Fruit fly (Drosophila melanogaster) whole organism, embryonic: ENCODE results near the gene CG34453.

Source experiments
- Abd-B ChIP-seq: fragments of 200-800 bp; sonication (Bioruptor generic); optimal IDR thresholded peaks from 2 replicates; lab custom pipeline; 2018; ENCODE audit warnings: missing biosample characterization, mild to moderate bottlenecking, missing genetic modification characterization, moderate library complexity
- Bdp1 ChIP-seq: fragments of 200-800 bp; sonication (Bioruptor generic); optimal IDR thresholded peaks from 3 replicates; lab custom pipeline; 2016; ENCODE audit warnings: missing biosample characterization, missing genetic modification characterization
- CG10543 ChIP-seq: fragments of 200-800 bp; sonication (Bioruptor generic); optimal IDR thresholded peaks from 3 replicates; lab custom pipeline; 2017; ENCODE audit warnings: missing biosample characterization, mild to moderate bottlenecking, missing genetic modification characterization, moderate library complexity
- CG11695 ChIP-seq: fragments of 200-800 bp; sonication (Bioruptor generic); IDR thresholded peaks from 3 replicates; pipeline ENCODE4 v1.3.6; 2022; ENCODE audit warnings: missing biosample characterization, missing genetic modification characterization
- CG13424 ChIP-seq: fragments of 200-800 bp; sonication (Bioruptor generic); optimal IDR thresholded peaks from 2 replicates; lab custom pipeline; 2019; ENCODE audit warnings: missing biosample characterization, mild to moderate bottlenecking, missing genetic modification characterization, moderate library complexity
- CG14667 ChIP-seq: fragments of 200-800 bp; sonication (Bioruptor generic); IDR thresholded peaks from 2 replicates; pipeline ENCODE4 v1.3.6; 2022; ENCODE audit warnings: missing biosample characterization, missing genetic modification characterization
- CG16813 ChIP-seq: fragments of 200-800 bp; sonication (Bioruptor generic); IDR thresholded peaks from 3 replicates; pipeline ENCODE4 v1.3.6; 2022; ENCODE audit warnings: missing biosample characterization, missing genetic modification characterization; ENCODE audit not compliant: partially characterized antibody
- CG16815 ChIP-seq: fragments of 200-800 bp; sonication (Bioruptor generic); optimal IDR thresholded peaks from 3 replicates; lab custom pipeline; 2017; ENCODE audit warnings: missing biosample characterization, mild to moderate bottlenecking, missing genetic modification characterization
- CG1792 ChIP-seq: fragments of 200-800 bp; sonication (Bioruptor generic); optimal IDR thresholded peaks from 2 replicates; lab custom pipeline; 2016; ENCODE audit warnings: missing biosample characterization, missing genetic modification characterization
- CG1832 ChIP-seq: fragments of 200-800 bp; sonication (Bioruptor generic); optimal IDR thresholded peaks from 2 replicates; lab custom pipeline; 2017; ENCODE audit warnings: missing biosample characterization, mild to moderate bottlenecking, missing genetic modification characterization, inconsistent platforms
- CG2712 ChIP-seq: fragments of 200-800 bp; optimal IDR thresholded peaks from 3 replicates; lab custom pipeline; 2019; ENCODE audit warnings: missing biosample characterization, mild to moderate bottlenecking, missing genetic modification characterization, moderate library complexity
- CG3065 ChIP-seq: fragments of 200-800 bp; sonication (Bioruptor generic); optimal IDR thresholded peaks from 2 replicates; lab custom pipeline; 2016; ENCODE audit warnings: missing biosample characterization, missing genetic modification characterization
- CG31365 ChIP-seq: fragments of 200-800 bp; sonication (Bioruptor generic); optimal IDR thresholded peaks from 2 replicates; lab custom pipeline; 2018; ENCODE audit warnings: missing biosample characterization, mild to moderate bottlenecking, missing genetic modification characterization
- CG42726 ChIP-seq: fragments of 200-800 bp; sonication (Bioruptor generic); IDR thresholded peaks from 2 replicates; pipeline ENCODE4 v1.3.6; 2022; ENCODE audit warnings: missing biosample characterization, missing genetic modification characterization; ENCODE audit not compliant: partially characterized antibody
- CG4328 ChIP-seq: fragments of 200-800 bp; sonication (Bioruptor generic); optimal IDR thresholded peaks from 3 replicates; lab custom pipeline; 2017; ENCODE audit warnings: missing biosample characterization, missing genetic modification reagents, missing genetic modification characterization
- CG6272 ChIP-seq: fragments of 200-800 bp; sonication (Bioruptor generic); IDR thresholded peaks from 2 replicates; pipeline ENCODE4 v1.3.6; 2022; ENCODE audit warnings: missing biosample characterization, missing genetic modification characterization
- CG6683 ChIP-seq: fragments of 200-800 bp; sonication (Bioruptor generic); optimal IDR thresholded peaks from 2 replicates; lab custom pipeline; 2017; ENCODE audit warnings: missing biosample characterization, mild to moderate bottlenecking, missing genetic modification characterization, missing genetic modification reagents
- CG7928 ChIP-seq: fragments of 200-800 bp; sonication (Bioruptor generic); optimal IDR thresholded peaks from 2 replicates; lab custom pipeline; 2017; ENCODE audit warnings: missing biosample characterization, mild to moderate bottlenecking, missing genetic modification characterization
- CG8359 ChIP-seq: fragments of 200-800 bp; sonication (Bioruptor generic); optimal IDR thresholded peaks from 2 replicates; lab custom pipeline; 2017; ENCODE audit warnings: missing biosample characterization, mild to moderate bottlenecking, missing genetic modification characterization, borderline replicate concordance
- CG8478 ChIP-seq: fragments of >200 bp; optimal IDR thresholded peaks from 2 replicates; lab custom pipeline; 2018
- CTCF ChIP-seq: fragments of 200-800 bp; sonication (Bioruptor generic); optimal IDR thresholded peaks from 2 replicates; lab custom pipeline; 2017; ENCODE audit warnings: missing biosample characterization, mild to moderate bottlenecking, missing genetic modification characterization, moderate library complexity
- D ChIP-seq, 2 experiments: fragments of 200-800 bp in 1 of 2; fragments of >200 bp in 1 of 2; sonication (Bioruptor generic) in 1 of 2; optimal IDR thresholded peaks; 2 replicates in 1 of 2; 3 replicates in 1 of 2; lab custom pipeline; 2017; ENCODE audit warnings: mild to moderate bottlenecking in 1 of 2, missing biosample characterization in 1 of 2, missing genetic modification characterization in 1 of 2, missing genetic modification reagents in 1 of 2
- GATAe ChIP-seq: fragments of 200-800 bp; sonication (Bioruptor generic); conservative IDR thresholded peaks from 2 replicates; pipeline ENCODE4 v1.3.6; 2022; ENCODE audit warnings: missing biosample characterization, missing genetic modification characterization
- Hand ChIP-seq: fragments of 200-800 bp; sonication (Bioruptor generic); optimal IDR thresholded peaks from 2 replicates; lab custom pipeline; 2017; ENCODE audit warnings: mild to moderate bottlenecking, missing biosample characterization, missing genetic modification reagents, missing genetic modification characterization
- MESR4 ChIP-seq: fragments of 200-800 bp; sonication (Bioruptor generic); optimal IDR thresholded peaks from 2 replicates; lab custom pipeline; 2018; ENCODE audit warnings: missing biosample characterization, mild to moderate bottlenecking, missing genetic modification characterization, moderate library complexity
- NFAT ChIP-seq: fragments of 200-800 bp; sonication (Bioruptor generic); IDR thresholded peaks from 2 replicates; pipeline ENCODE4 v1.3.6; 2022; ENCODE audit warnings: missing biosample characterization, missing genetic modification characterization
- Nf-YA ChIP-seq: fragments of 200-800 bp; sonication (Bioruptor generic); IDR thresholded peaks from 2 replicates; pipeline ENCODE4 v1.3.6; 2022; ENCODE audit warnings: missing biosample characterization, missing genetic modification characterization
- Nf-YB ChIP-seq: fragments of 200-800 bp; sonication (Bioruptor generic); optimal IDR thresholded peaks from 3 replicates; lab custom pipeline; 2019; ENCODE audit warnings: missing biosample characterization, mild to moderate bottlenecking, missing genetic modification characterization, moderate library complexity
- Rfx ChIP-seq: fragments of 200-800 bp; sonication (Bioruptor generic); IDR thresholded peaks from 2 replicates; pipeline ENCODE4 v1.3.6; 2022; ENCODE audit warnings: missing biosample characterization, missing genetic modification characterization
- Ssrp ChIP-seq: fragments of 200-800 bp; sonication (Bioruptor generic); optimal IDR thresholded peaks from 2 replicates; lab custom pipeline; 2018; ENCODE audit warnings: missing biosample characterization, mild to moderate bottlenecking, missing genetic modification characterization, moderate library complexity
- YL-1 ChIP-seq: fragments of 200-800 bp; sonication (Bioruptor generic); optimal IDR thresholded peaks from 3 replicates; lab custom pipeline; 2017; ENCODE audit warnings: missing biosample characterization, mild to moderate bottlenecking, missing genetic modification characterization
- ap ChIP-seq: fragments of 200-800 bp; sonication (Bioruptor generic); IDR thresholded peaks from 2 replicates; pipeline ENCODE4 v1.3.6; 2022; ENCODE audit warnings: missing biosample characterization, missing genetic modification characterization
- bowl ChIP-seq: fragments of 200-800 bp; sonication (Bioruptor generic); IDR thresholded peaks from 2 replicates; pipeline ENCODE4 v1.3.6; 2022; ENCODE audit warnings: missing biosample characterization, missing genetic modification characterization
- chm ChIP-seq: fragments of 200-800 bp; sonication (Bioruptor generic); IDR thresholded peaks from 2 replicates; pipeline ENCODE4 v1.3.6; 2022; ENCODE audit warnings: missing biosample characterization, missing genetic modification characterization
- dmrt99B ChIP-seq: fragments of 200-800 bp; sonication (Bioruptor generic); optimal IDR thresholded peaks from 2 replicates; lab custom pipeline; 2018; ENCODE audit warnings: missing biosample characterization, mild to moderate bottlenecking, missing genetic modification characterization, moderate library complexity
- dysf ChIP-seq: fragments of 200-800 bp; sonication (Bioruptor generic); IDR thresholded peaks from 3 replicates; pipeline ENCODE4 v1.3.6; 2022; ENCODE audit warnings: missing biosample characterization, missing genetic modification characterization
- eve ChIP-seq, 2 experiments: fragments of >200 bp; optimal IDR thresholded peaks; 2 replicates each; lab custom pipeline; 2017; ENCODE audit warnings: missing biosample characterization in 2 of 2, missing genetic modification characterization in 2 of 2
- exex ChIP-seq: fragments of 200-800 bp; sonication (Bioruptor generic); optimal IDR thresholded peaks from 4 replicates; lab custom pipeline; 2018; ENCODE audit warnings: missing biosample characterization, mild to moderate bottlenecking, missing genetic modification characterization, moderate library complexity
- gsb-n ChIP-seq: fragments of 200-800 bp; sonication (Bioruptor generic); optimal IDR thresholded peaks from 3 replicates; lab custom pipeline; 2018; ENCODE audit warnings: missing biosample characterization, mild to moderate bottlenecking, missing genetic modification characterization
- hth ChIP-seq: fragments of >200 bp; optimal IDR thresholded peaks from 2 replicates; lab custom pipeline; 2017; ENCODE audit warnings: inconsistent platforms
- knrl ChIP-seq: fragments of 200-800 bp; sonication (Bioruptor generic); IDR thresholded peaks from 3 replicates; pipeline ENCODE4 v1.3.6; 2022; ENCODE audit warnings: missing biosample characterization, missing genetic modification characterization; ENCODE audit not compliant: partially characterized antibody
- lab ChIP-seq: fragments of 200-800 bp; sonication (Bioruptor generic); optimal IDR thresholded peaks from 3 replicates; lab custom pipeline; 2017; ENCODE audit warnings: missing biosample characterization, missing genetic modification characterization, mild to moderate bottlenecking, moderate library complexity, missing genetic modification reagents
- lola ChIP-seq, 3 experiments: fragments of >200 bp in 2 of 3; fragments of 200-800 bp in 1 of 3; sonication (Bioruptor generic) in 1 of 3; optimal IDR thresholded peaks; 2 replicates each; lab custom pipeline; 2017 to 2019; ENCODE audit warnings: missing biosample characterization in 3 of 3, missing genetic modification characterization in 3 of 3, mild to moderate bottlenecking in 1 of 3, moderate library complexity in 1 of 3
- mld ChIP-seq: fragments of 200-800 bp; sonication (Bioruptor generic); IDR thresholded peaks from 3 replicates; pipeline ENCODE4 v1.3.6; 2022; ENCODE audit warnings: missing biosample characterization, missing genetic modification characterization; ENCODE audit not compliant: partially characterized antibody
- nerfin-2 ChIP-seq: fragments of 200-800 bp; sonication (Bioruptor generic); IDR thresholded peaks from 2 replicates; pipeline ENCODE4 v1.3.6; 2022; ENCODE audit warnings: missing biosample characterization, missing genetic modification characterization; ENCODE audit not compliant: partially characterized antibody
- sim ChIP-seq: fragments of 200-800 bp; sonication (Bioruptor generic); IDR thresholded peaks from 2 replicates; pipeline ENCODE4 v1.3.6; 2022; ENCODE audit warnings: missing biosample characterization, missing genetic modification characterization
- sob ChIP-seq: fragments of 200-800 bp; sonication (Bioruptor generic); IDR thresholded peaks from 2 replicates; pipeline ENCODE4 v1.3.6; 2022; ENCODE audit warnings: missing biosample characterization, missing genetic modification characterization
- unc-4 ChIP-seq: fragments of 200-800 bp; sonication (Bioruptor generic); IDR thresholded peaks from 2 replicates; pipeline ENCODE4 v1.3.6; 2022; ENCODE audit warnings: missing biosample characterization, missing genetic modification characterization; ENCODE audit not compliant: partially characterized antibody
- vfl ChIP-seq: fragments of 200-800 bp; sonication (Bioruptor generic); optimal IDR thresholded peaks from 2 replicates; lab custom pipeline; 2016; ENCODE audit warnings: missing biosample characterization, missing genetic modification characterization
- z ChIP-seq: fragments of 200-800 bp; sonication (Bioruptor generic); IDR thresholded peaks from 3 replicates; pipeline ENCODE4 v1.3.6; 2022; ENCODE audit warnings: missing biosample characterization, missing genetic modification characterization

The CG34453 gene

DNA sequence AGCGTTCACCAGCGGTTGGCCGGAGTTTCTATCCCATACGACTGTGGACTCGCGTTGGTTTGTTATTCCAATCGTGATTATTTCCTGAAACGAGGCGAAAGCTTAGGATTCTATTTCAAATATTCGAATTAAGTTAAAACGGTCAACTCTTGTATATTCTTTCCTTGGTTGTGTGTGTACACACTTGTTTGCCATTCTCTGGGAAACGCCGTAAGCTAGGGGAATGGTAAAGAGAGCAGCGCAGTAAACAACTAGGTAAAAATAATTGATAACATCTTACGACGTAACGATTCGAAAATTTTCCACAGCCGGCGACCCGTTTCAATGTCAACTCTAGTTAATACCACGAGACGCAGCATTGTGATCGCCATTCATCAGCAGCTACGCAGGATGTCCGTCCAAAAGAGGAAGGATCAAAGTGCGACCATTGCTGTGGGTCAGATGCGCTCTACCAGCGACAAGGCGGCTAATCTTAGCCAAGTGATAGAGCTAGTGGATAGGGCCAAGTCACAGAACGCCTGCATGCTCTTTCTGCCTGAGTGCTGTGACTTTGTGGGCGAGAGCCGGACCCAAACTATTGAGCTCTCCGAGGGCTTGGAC lies 29.5 kb downstream of the CG34453 start, which contains the start of gene NitFhit (continued):
- no peak for TF ChIP-seq CG1832 (GFP tag; lab: Kevin White, UChicago)
- TF ChIP-seq CG6683 (GFP tag; lab: Kevin White, UChicago): no peak
- no peak for TF ChIP-seq CG42726 (GFP tag; lab: Robert Waterston, UW)
- no peak for TF ChIP-seq Nf-YA (GFP tag; lab: Robert Waterston, UW)
- no peak for TF ChIP-seq dysf (GFP tag; lab: Robert Waterston, UW)
- TF ChIP-seq CG13424: no peak
- peak; percentile 46 for TF ChIP-seq MESR4 (GFP tag; lab: Kevin White, UChicago)
- TF ChIP-seq CG3065 (GFP tag; lab: Kevin White, UChicago): no peak
- TF ChIP-seq sob (GFP tag; lab: Robert Waterston, UW): no peak
- TF ChIP-seq CG8478: no peak
- TF ChIP-seq bowl (GFP tag; lab: Robert Waterston, UW): no peak
- TF ChIP-seq Hand: no peak
- no peak for TF ChIP-seq vfl (GFP tag; lab: Kevin White, UChicago)
- no peak for TF ChIP-seq CG16815 (GFP tag; lab: Kevin White, UChicago)
- TF ChIP-seq D (optimal IDR thresholded peaks at IDR 0.05; lab: Kevin White, UChicago): no peak
- TF ChIP-seq D (GFP tag; optimal IDR thresholded peaks at IDR 0.05; lab: Kevin White, UChicago): no peak
- no peak for TF ChIP-seq CG11695 (GFP tag; lab: Robert Waterston, UW)
- TF ChIP-seq gsb-n: no peak
- TF ChIP-seq CG1792 (GFP tag; lab: Kevin White, UChicago): no peak
- TF ChIP-seq dmrt99B (tag; lab: Kevin White, UChicago): no peak
- TF ChIP-seq lola (GFP tag; optimal IDR thresholded peaks at IDR 0.05; lab: Kevin White, UChicago): no peak
- TF ChIP-seq CG14667 (GFP tag; lab: Robert Waterston, UW): no peak
- TF ChIP-seq chm (GFP tag; lab: Robert Waterston, UW): no peak
- TF ChIP-seq eve (GFP tag; optimal IDR thresholded peaks at IDR 0.05; lab: Kevin White, UChicago): no peak
- no peak for TF ChIP-seq CG8359
- peak; percentile 8 for TF ChIP-seq CG10543 (GFP tag; lab: Kevin White, UChicago)
- no peak for TF ChIP-seq sim (GFP tag; lab: Robert Waterston, UW)
- TF ChIP-seq CTCF (GFP tag; lab: Kevin White, UChicago): no peak
- TF ChIP-seq Rfx (GFP tag; lab: Robert Waterston, UW): no peak
- TF ChIP-seq mld (GFP tag; lab: Robert Waterston, UW): no peak
- TF ChIP-seq CG2712 (tag; lab: Kevin White, UChicago): no peak
- TF ChIP-seq unc-4 (GFP tag; lab: Robert Waterston, UW): no peak
- TF ChIP-seq lab (GFP tag; lab: Kevin White, UChicago): no peak
- TF ChIP-seq CG4328 (GFP tag; lab: Kevin White, UChicago): no peak
- no peak for TF ChIP-seq Abd-B (GFP tag; lab: Kevin White, UChicago)
- TF ChIP-seq CG16813 (GFP tag; lab: Robert Waterston, UW): no peak
- no peak for TF ChIP-seq ap (GFP tag; lab: Robert Waterston, UW)
- TF ChIP-seq CG31365: no peak
- TF ChIP-seq NFAT (GFP tag; lab: Robert Waterston, UW): peak; percentile 45; the same call in 1 of the 2 replicates
- no peak for TF ChIP-seq GATAe (GFP tag; lab: Robert Waterston, UW)
- TF ChIP-seq hth: no peak
- TF ChIP-seq nerfin-2 (GFP tag; lab: Robert Waterston, UW): no peak
- TF ChIP-seq Nf-YB: no peak
- peak; percentile 8 for TF ChIP-seq exex
- no peak for TF ChIP-seq CG6272 (GFP tag; lab: Robert Waterston, UW)
- TF ChIP-seq z (GFP tag; lab: Robert Waterston, UW): no peak
- TF ChIP-seq Bdp1 (GFP tag; lab: Kevin White, UChicago): no peak
- TF ChIP-seq Ssrp: no peak
- TF ChIP-seq knrl (GFP tag; lab: Robert Waterston, UW): no peak
- peak; percentile 66 for TF ChIP-seq YL-1 (GFP tag; lab: Kevin White, UChicago)
- TF ChIP-seq CG7928 (GFP tag; lab: Kevin White, UChicago): no peak
